Fruit fly (Drosophila melanogaster): ENCODE measurements around the gene galectin.

DNA sequence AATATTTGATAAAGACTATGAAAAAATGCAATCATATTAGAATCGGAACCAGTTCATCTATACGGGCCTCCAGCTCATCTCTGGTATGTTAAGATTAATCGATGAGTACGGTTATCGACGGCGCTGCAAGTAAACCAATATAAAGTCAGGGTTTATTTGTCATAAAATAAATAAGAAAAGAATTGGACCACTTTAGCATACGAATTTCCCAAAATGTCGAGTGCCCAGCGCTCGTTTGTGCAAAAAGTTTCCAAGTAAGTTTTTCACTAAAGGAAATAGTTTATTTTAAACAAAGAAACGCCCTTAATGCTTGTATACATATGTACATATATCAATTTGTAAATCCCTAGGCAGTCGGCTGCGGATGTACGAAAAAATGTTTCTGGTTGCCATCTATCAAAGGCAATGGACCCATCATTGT lies 23.1 kb downstream of the galectin start, which contains the start of gene Zir:
- TF ChIP-seq Hr78 (GFP tag; optimal IDR thresholded peaks at IDR 0.05) (no peak), psq (GFP tag; optimal IDR thresholded peaks at IDR 0.05) (no peak), Abd-B (GFP tag; optimal IDR thresholded peaks at IDR 0.05) (no peak), N (GFP tag; optimal IDR thresholded peaks at IDR 0.05) (no peak)

Data from whole organism, wandering third instar larva.